Fruit fly (Drosophila melanogaster) whole organism, prepupa: ENCODE data around the gene scyl.

ENCODE experiments used
- Blimp-1 ChIP-seq: fragments of 200-800 bp; sonication (Bioruptor generic); optimal IDR thresholded peaks from 3 replicates; lab custom pipeline; 2017; ENCODE audit warnings: missing biosample characterization, missing genetic modification characterization, mild to moderate bottlenecking, moderate library complexity, missing genetic modification reagents
- CG10631 ChIP-seq: fragments of 200-800 bp; sonication (Bioruptor generic); optimal IDR thresholded peaks from 2 replicates; lab custom pipeline; 2016; ENCODE audit warnings: missing biosample characterization, missing genetic modification characterization
- CG10669 ChIP-seq: fragments of 200-800 bp; sonication (Bioruptor generic); optimal IDR thresholded peaks from 3 replicates; lab custom pipeline; 2018; ENCODE audit warnings: missing biosample characterization, mild to moderate bottlenecking, missing genetic modification characterization, moderate library complexity
- CG11294 ChIP-seq: fragments of 200-800 bp; sonication (Bioruptor generic); IDR thresholded peaks from 2 replicates; pipeline ENCODE4 v1.3.6; 2022; ENCODE audit warnings: missing biosample characterization, missing genetic modification characterization
- CG15336 ChIP-seq: fragments of 200-800 bp; sonication (Bioruptor generic); IDR thresholded peaks from 2 replicates; pipeline ENCODE4 v1.3.6; 2022; ENCODE audit warnings: missing biosample characterization, missing genetic modification characterization
- CG1621 ChIP-seq: fragments of 200-800 bp; sonication (Bioruptor generic); optimal IDR thresholded peaks from 3 replicates; lab custom pipeline; 2018; ENCODE audit warnings: missing biosample characterization, mild to moderate bottlenecking, missing genetic modification characterization
- CG31627 ChIP-seq: fragments of 200-800 bp; sonication (Bioruptor generic); optimal IDR thresholded peaks from 3 replicates; lab custom pipeline; 2016; ENCODE audit warnings: missing biosample characterization, missing genetic modification characterization
- CG32006 ChIP-seq: fragments of 200-800 bp; sonication (Bioruptor generic); optimal IDR thresholded peaks from 3 replicates; lab custom pipeline; 2017; ENCODE audit warnings: missing biosample characterization, mild to moderate bottlenecking, missing genetic modification characterization
- CG34406 ChIP-seq: fragments of 200-800 bp; sonication (Bioruptor generic); optimal IDR thresholded peaks from 3 replicates; lab custom pipeline; 2016; ENCODE audit warnings: missing biosample characterization, missing genetic modification characterization
- CG4318 ChIP-seq: fragments of 200-800 bp; sonication (Bioruptor generic); optimal IDR thresholded peaks from 3 replicates; lab custom pipeline; 2017; ENCODE audit warnings: missing biosample characterization, mild to moderate bottlenecking, missing genetic modification characterization
- CG6276 ChIP-seq: fragments of 200-800 bp; sonication (Bioruptor generic); optimal IDR thresholded peaks from 2 replicates; lab custom pipeline; 2017; ENCODE audit warnings: missing biosample characterization, mild to moderate bottlenecking, missing genetic modification characterization
- CG6808 ChIP-seq: fragments of 200-800 bp; sonication (Bioruptor generic); optimal IDR thresholded peaks from 3 replicates; lab custom pipeline; 2017; ENCODE audit warnings: missing biosample characterization, missing genetic modification characterization, mild to moderate bottlenecking, moderate library complexity, missing genetic modification reagents
- CG6854 ChIP-seq: fragments of 200-800 bp; sonication (Bioruptor generic); optimal IDR thresholded peaks from 2 replicates; lab custom pipeline; 2017; ENCODE audit warnings: missing biosample characterization, mild to moderate bottlenecking, missing genetic modification characterization
- CG8319 ChIP-seq: fragments of 200-800 bp; sonication (Bioruptor generic); optimal IDR thresholded peaks from 3 replicates; lab custom pipeline; 2016; ENCODE audit warnings: missing biosample characterization, missing genetic modification characterization
- CG8632 ChIP-seq: fragments of 200-800 bp; sonication (Bioruptor generic); optimal IDR thresholded peaks from 3 replicates; lab custom pipeline; 2016; ENCODE audit warnings: missing biosample characterization, missing genetic modification characterization
- Eip75B ChIP-seq: fragments of 200-800 bp; sonication (Bioruptor generic); optimal IDR thresholded peaks from 3 replicates; lab custom pipeline; 2016; ENCODE audit warnings: missing biosample characterization, missing genetic modification characterization
- Eip78C ChIP-seq: fragments of 200-800 bp; sonication (Bioruptor generic); peaks from one replicate; lab custom pipeline; 2016; ENCODE audit warnings: missing biosample characterization, missing genetic modification characterization
- Eip93F ChIP-seq: fragments of 200-800 bp; sonication (Bioruptor generic); optimal IDR thresholded peaks from 2 replicates; lab custom pipeline; 2016; ENCODE audit warnings: missing biosample characterization, mild to moderate bottlenecking, missing genetic modification characterization
- Ets21C ChIP-seq: fragments of 200-800 bp; sonication (Bioruptor generic); optimal IDR thresholded peaks from 3 replicates; lab custom pipeline; 2016; ENCODE audit warnings: missing biosample characterization, missing genetic modification characterization
- Gug ChIP-seq: fragments of 200-800 bp; sonication (Bioruptor generic); IDR thresholded peaks from 2 replicates; pipeline ENCODE4 v1.3.6; 2022; ENCODE audit warnings: missing biosample characterization, missing genetic modification characterization
- Hr38 ChIP-seq: sonication (Bioruptor generic); optimal IDR thresholded peaks from 2 replicates; lab custom pipeline; 2016; ENCODE audit warnings: missing biosample characterization, missing genetic modification characterization
- Hr39 ChIP-seq: fragments of 200-800 bp; sonication (Bioruptor generic); optimal IDR thresholded peaks from 2 replicates; lab custom pipeline; 2016; ENCODE audit warnings: missing biosample characterization, missing genetic modification characterization
- Hr4 ChIP-seq: fragments of 200-800 bp; sonication (Bioruptor generic); optimal IDR thresholded peaks from 3 replicates; lab custom pipeline; 2016; ENCODE audit warnings: missing biosample characterization, missing genetic modification characterization
- Lpt ChIP-seq: fragments of 200-800 bp; sonication (Bioruptor generic); optimal IDR thresholded peaks from 3 replicates; lab custom pipeline; 2016; ENCODE audit warnings: missing biosample characterization, missing genetic modification characterization
- Met ChIP-seq: fragments of 200-800 bp; sonication (Bioruptor generic); optimal IDR thresholded peaks from 3 replicates; lab custom pipeline; 2016; ENCODE audit warnings: missing biosample characterization, missing genetic modification characterization
- OdsH ChIP-seq: fragments of 200-800 bp; sonication (Bioruptor generic); optimal IDR thresholded peaks from 3 replicates; lab custom pipeline; 2016; ENCODE audit warnings: missing biosample characterization, missing genetic modification characterization
- Sox102F ChIP-seq: fragments of 200-800 bp; sonication (Bioruptor generic); optimal IDR thresholded peaks from 2 replicates; lab custom pipeline; 2016; ENCODE audit warnings: missing biosample characterization, mild to moderate bottlenecking, missing genetic modification characterization
- Sox14 ChIP-seq: fragments of 200-800 bp; sonication (Bioruptor generic); optimal IDR thresholded peaks from 3 replicates; lab custom pipeline; 2016; ENCODE audit warnings: missing biosample characterization, missing genetic modification characterization
- achi ChIP-seq: fragments of 200-800 bp; sonication (Bioruptor generic); optimal IDR thresholded peaks from 3 replicates; lab custom pipeline; 2016; ENCODE audit warnings: missing biosample characterization, missing genetic modification characterization
- dac ChIP-seq: fragments of 200-800 bp; sonication (Bioruptor generic); optimal IDR thresholded peaks from 2 replicates; lab custom pipeline; 2017; ENCODE audit warnings: missing biosample characterization, mild to moderate bottlenecking, missing genetic modification characterization
- dsx ChIP-seq: fragments of 200-800 bp; optimal IDR thresholded peaks from 3 replicates; lab custom pipeline; 2019; ENCODE audit warnings: missing biosample characterization, mild to moderate bottlenecking, missing genetic modification characterization, moderate library complexity; ENCODE audit not compliant: poor library complexity, severe bottlenecking
- eg ChIP-seq: fragments of 200-800 bp; sonication (Bioruptor generic); IDR thresholded peaks from 3 replicates; pipeline ENCODE4 v1.3.6; 2022; ENCODE audit warnings: missing biosample characterization, missing genetic modification characterization
- esn ChIP-seq: fragments of 200-800 bp; sonication (Bioruptor generic); optimal IDR thresholded peaks from 2 replicates; lab custom pipeline; 2016; ENCODE audit warnings: missing biosample characterization, mild to moderate bottlenecking, missing genetic modification characterization, moderate library complexity
- fd59A ChIP-seq: fragments of 200-800 bp; sonication (Bioruptor generic); optimal IDR thresholded peaks from 2 replicates; lab custom pipeline; 2017; ENCODE audit warnings: missing biosample characterization, mild to moderate bottlenecking, missing genetic modification characterization, missing genetic modification reagents
- fkh ChIP-seq: fragments of 200-800 bp; sonication (Bioruptor generic); optimal IDR thresholded peaks from 3 replicates; lab custom pipeline; 2017; ENCODE audit warnings: missing biosample characterization, mild to moderate bottlenecking, missing genetic modification characterization, moderate library complexity
- net ChIP-seq: fragments of 200-800 bp; sonication (Bioruptor generic); optimal IDR thresholded peaks from 3 replicates; lab custom pipeline; 2016; ENCODE audit warnings: missing biosample characterization, missing genetic modification characterization
- pdm3 ChIP-seq: fragments of 200-800 bp; sonication (Bioruptor generic); optimal IDR thresholded peaks from 3 replicates; lab custom pipeline; 2016; ENCODE audit warnings: missing biosample characterization, missing genetic modification characterization
- salr ChIP-seq, 2 experiments: fragments of 200-800 bp; sonication (Bioruptor generic); optimal IDR thresholded peaks; 3 replicates each; lab custom pipeline; 2016 to 2018; ENCODE audit warnings: missing biosample characterization in 2 of 2, missing genetic modification characterization in 2 of 2, mild to moderate bottlenecking in 1 of 2
- spab ChIP-seq: fragments of 200-800 bp; sonication (Bioruptor generic); optimal IDR thresholded peaks from 2 replicates; lab custom pipeline; 2017; ENCODE audit warnings: missing biosample characterization, mild to moderate bottlenecking, missing genetic modification characterization, missing genetic modification reagents
- topi ChIP-seq: fragments of 200-800 bp; sonication (Bioruptor generic); optimal IDR thresholded peaks from 3 replicates; lab custom pipeline; 2016; ENCODE audit warnings: missing biosample characterization, missing genetic modification characterization
- vri ChIP-seq: fragments of 200-800 bp; sonication (Bioruptor generic); optimal IDR thresholded peaks from 3 replicates; lab custom pipeline; 2016; ENCODE audit warnings: missing biosample characterization, mild to moderate bottlenecking, missing genetic modification characterization

scyl gene

dm6 chr3L:11272243-11273012 lies 20.3 kb downstream of the scyl start (continued):
- TF ChIP-seq Sox102F (no peak), Gug (no peak), pdm3 (peak; percentile 13), CG15336 (GFP tag; lab: Robert Waterston, UW) (0 out of 2 replicates have a peak, but pooled peaks have one; percentile 26), CG32006 (GFP tag; lab: Kevin White, UChicago) (no peak), eg (GFP tag; lab: Robert Waterston, UW) (no peak), topi (GFP tag; lab: Kevin White, UChicago) (no peak), Met (GFP tag; lab: Kevin White, UChicago) (no peak), CG6854 (GFP tag; lab: Kevin White, UChicago) (no peak), Hr4 (GFP tag; lab: Kevin White, UChicago) (no peak), Hr38 (no peak)

dm6 chr3L:11273013-11273343 lies 20.9 kb downstream of the scyl start:
- TF ChIP-seq CG6276 (GFP tag; lab: Kevin White, UChicago) (no peak), Eip75B (GFP tag; lab: Kevin White, UChicago) (no peak), OdsH (GFP tag; lab: Kevin White, UChicago) (no peak), CG15336 (GFP tag; lab: Robert Waterston, UW) (no peak), CG10669 (no peak), Ets21C (no peak), CG6808 (no peak), Hr39 (no peak), spab (GFP tag; lab: Kevin White, UChicago) (no peak), esn (GFP tag; lab: Kevin White, UChicago) (no peak)

- TF ChIP-seq fkh (peak; percentile 63), CG1621 (tag; lab: Kevin White, UChicago) (no peak), vri (peak; percentile 39), esn (GFP tag; lab: Kevin White, UChicago) (no peak)
- TF ChIP-seq, all 60 proteins: peak for 2
Observed at dm6 chr3L:11273444-11274141, 21.5 kb downstream of the scyl start.

- TF ChIP-seq Sox14 (GFP tag; lab: Kevin White, UChicago) (no peak), Sox102F (no peak), net (GFP tag; lab: Kevin White, UChicago) (peak; percentile 22), Hr4 (GFP tag; lab: Kevin White, UChicago) (no peak), CG4318 (GFP tag; lab: Kevin White, UChicago) (no peak), spab (GFP tag; lab: Kevin White, UChicago) (no peak), Met (GFP tag; lab: Kevin White, UChicago) (no peak), CG6276 (GFP tag; lab: Kevin White, UChicago) (peak; percentile 54), Gug (no peak), Lpt (GFP tag; lab: Kevin White, UChicago) (no peak), Ets21C (no peak), CG8319 (GFP tag; lab: Kevin White, UChicago) (no peak), OdsH (GFP tag; lab: Kevin White, UChicago) (no peak), CG31627 (no peak), CG11294 (GFP tag; lab: Robert Waterston, UW) (no peak), dsx (GFP tag; lab: Kevin White, UChicago) (no peak), Blimp-1 (GFP tag; lab: Kevin White, UChicago) (no peak), CG6854 (GFP tag; lab: Kevin White, UChicago) (no peak), salr (GFP tag; optimal IDR thresholded peaks at IDR 0.05; lab: Kevin White, UChicago) (no peak), fd59A (GFP tag; lab: Kevin White, UChicago) (no peak), Eip78C (GFP tag; lab: Kevin White, UChicago) (no peak), achi (no peak), CG10669 (no peak), CG8632 (no peak), CG10631 (no peak), CG6808 (peak; percentile 33), vri (no peak), CG34406 (no peak), Eip93F (GFP tag; lab: Kevin White, UChicago) (no peak), pdm3 (no peak), Eip75B (GFP tag; lab: Kevin White, UChicago) (no peak), CG1621 (tag; lab: Kevin White, UChicago) (no peak), dac (no peak), Hr39 (no peak)
Observed at dm6 chr3L:11274142-11274672, 22.1 kb downstream of the scyl start.
